Worm (Caenorhabditis elegans): ENCODE results near the gene C44C10.11.

The C44C10.11 gene

ce11 chrX:11757666-11758065 is 47.5 kb upstream of the C44C10.11 start (continued):
- TF ChIP-seq tlf-1 (GFP tag; optimal IDR thresholded peaks at IDR 0.05) (peak; percentile 60), Y67H2A.10 (GFP tag; conservative IDR thresholded peaks at IDR 0.05) (no peak), F33H1.4 (GFP tag; IDR thresholded peaks at IDR 0.05) (no peak), fkh-3 (tag; optimal IDR thresholded peaks at IDR 0.05) (peak; percentile 58), snpc-3.4 (tag; optimal IDR thresholded peaks at IDR 0.05) (peak; percentile 77), repo-1 (tag; optimal IDR thresholded peaks at IDR 0.05) (peak; percentile 56), unc-62 (GFP tag; optimal IDR thresholded peaks at IDR 0.05) (no peak), hsf-1 (GFP tag; IDR thresholded peaks at IDR 0.05) (0 out of 2 replicates have a peak, but pooled peaks have one; percentile 54), him-1 (tag; optimal IDR thresholded peaks at IDR 0.05) (peak; percentile 96), ztf-26 (tag; optimal IDR thresholded peaks at IDR 0.05) (peak; percentile 64), mel-28 (tag; optimal IDR thresholded peaks at IDR 0.05; ENCODE audit: borderline replicate concordance) (no peak), tbp1 (GFP tag; optimal IDR thresholded peaks at IDR 0.05) (peak; percentile 99), ztf-18 (tag; optimal IDR thresholded peaks at IDR 0.05) (peak; percentile 76), ekl-4 (GFP tag; IDR thresholded peaks at IDR 0.05) (peak; percentile 67; the same call in 1 of the 2 replicates), K11D2.4 (GFP tag; IDR thresholded peaks at IDR 0.05) (peak; percentile 77), mcd-1 (GFP tag; IDR thresholded peaks at IDR 0.05) (peak; percentile 68), D2030.7 (GFP tag; IDR thresholded peaks at IDR 0.05) (peak; percentile 76), Y53F4B.3 (GFP tag; IDR thresholded peaks at IDR 0.05) (peak; percentile 73), chd-7 (tag; optimal IDR thresholded peaks at IDR 0.05) (peak; percentile 81), nhr-179 (tag; optimal IDR thresholded peaks at IDR 0.05) (no peak), lsl-1 (GFP tag; optimal IDR thresholded peaks at IDR 0.05) (no peak), gei-17 (GFP tag; optimal IDR thresholded peaks at IDR 0.05) (peak; percentile 64), atf-7 (tag; optimal IDR thresholded peaks at IDR 0.05) (peak; percentile 62), F55B11.4 (tag; optimal IDR thresholded peaks at IDR 0.05; ENCODE audit: borderline replicate concordance, insufficient read depth) (no peak), ztf-6 (GFP tag; IDR thresholded peaks at IDR 0.05) (peak; percentile 70; the same call in 1 of the 2 replicates), madf-6 (GFP tag; IDR thresholded peaks at IDR 0.05) (peak; percentile 73), ZK185.1 (tag; optimal IDR thresholded peaks at IDR 0.05; ENCODE audit: poor library complexity, severe bottlenecking) (peak; percentile 75), ceh-40 (GFP tag; IDR thresholded peaks at IDR 0.05) (peak; percentile 73), F57C9.4 (tag; optimal IDR thresholded peaks at IDR 0.05) (no peak), ztf-3 (GFP tag; optimal IDR thresholded peaks at IDR 0.05) (peak; percentile 31), C06A6.2 (GFP tag; conservative IDR thresholded peaks at IDR 0.05) (peak; percentile 64; the same call in 1 of the 2 replicates), dox-1 (GFP tag; IDR thresholded peaks at IDR 0.05) (no peak; the same call in 1 of the 2 replicates), ceh-100 (GFP tag; IDR thresholded peaks at IDR 0.05) (peak; percentile 63), ztf-28 (GFP tag; IDR thresholded peaks at IDR 0.05) (peak; percentile 89; the same call in 1 of the 2 replicates), attf-6 (GFP tag; IDR thresholded peaks at IDR 0.05) (no peak), F22D6.2 (tag; optimal IDR thresholded peaks at IDR 0.05) (peak; percentile 40), pbrm-1 (GFP tag; IDR thresholded peaks at IDR 0.05) (peak; percentile 96), zim-3 (tag; optimal IDR thresholded peaks at IDR 0.05) (no peak), lin-35 (GFP tag; optimal IDR thresholded peaks at IDR 0.05) (peak in 1 of 3 experiments; percentile 58), efl-1 (GFP tag; optimal IDR thresholded peaks at IDR 0.05) (no peak), F39B2.1 (GFP tag; IDR thresholded peaks at IDR 0.05) (0 out of 2 replicates have a peak, but pooled peaks have one; percentile 52), egl-18 (GFP tag; IDR thresholded peaks at IDR 0.05) (0 out of 2 replicates have a peak, but pooled peaks have one; percentile 42), zfh-2 (GFP tag; conservative IDR thresholded peaks at IDR 0.05) (no peak), nhr-90 (tag; optimal IDR thresholded peaks at IDR 0.05) (peak; percentile 90), dpff-1 (tag; optimal IDR thresholded peaks at IDR 0.05) (no peak), lir-1 (GFP tag; conservative IDR thresholded peaks at IDR 0.05) (no peak), madf-3 (GFP tag; IDR thresholded peaks at IDR 0.05) (no peak), B0019.2 (GFP tag; conservative IDR thresholded peaks at IDR 0.05) (peak; percentile 55; the same call in 1 of the 2 replicates), B0336.3 (GFP tag; IDR thresholded peaks at IDR 0.05) (no peak)

Data from whole organism, young adult.